Worm (Caenorhabditis elegans) whole organism, L2 larva: ENCODE results near the gene C05B5.8.

Experiments used
- ZK546.5 ChIP-seq: sonication (generic microtip); optimal IDR thresholded peaks from 2 replicates; lab custom pipeline; 2017; ENCODE audit warnings: missing biosample characterization, missing genetic modification characterization
- crh-2 ChIP-seq: sonication (generic microtip); optimal IDR thresholded peaks from 2 replicates; lab custom pipeline; 2017; ENCODE audit warnings: missing biosample characterization, missing genetic modification characterization
- dmd-4 ChIP-seq: sonication (generic microtip); optimal IDR thresholded peaks from 2 replicates; lab custom pipeline; 2017; ENCODE audit warnings: missing biosample characterization, missing genetic modification characterization
- lin-11 ChIP-seq: fragments of 150-350 bp; sonication (generic microtip); optimal IDR thresholded peaks from 2 replicates; lab custom pipeline; 2014; ENCODE audit warnings: missing biosample characterization, missing genetic modification characterization, inconsistent platforms, mixed read lengths
- lin-13 ChIP-seq: fragments of 150-350 bp; optimal IDR thresholded peaks from 2 replicates; lab custom pipeline; 2014; ENCODE audit warnings: missing biosample characterization, missing genetic modification reagents, missing genetic modification characterization
- lin-39 ChIP-seq: fragments of 150-350 bp; optimal IDR thresholded peaks from 2 replicates; lab custom pipeline; 2014; ENCODE audit warnings: missing biosample characterization, missing genetic modification reagents, missing genetic modification characterization
- lsy-2 ChIP-seq, 2 experiments: fragments of 150-350 bp in 1 of 2; sonication (generic microtip) in 1 of 2; optimal IDR thresholded peaks; 2 replicates each; lab custom pipeline; 2014 to 2017; ENCODE audit warnings: missing biosample characterization in 2 of 2, missing genetic modification characterization in 2 of 2
- nhr-12 ChIP-seq: fragments of 150-350 bp; optimal IDR thresholded peaks from 2 replicates; lab custom pipeline; 2014; ENCODE audit warnings: missing biosample characterization, missing genetic modification characterization
- skn-1 ChIP-seq: sonication (generic microtip); optimal IDR thresholded peaks from 2 replicates; lab custom pipeline; 2017; ENCODE audit warnings: missing biosample characterization, missing genetic modification characterization
- snpc-4 ChIP-seq: fragments of 150-350 bp; optimal IDR thresholded peaks from 2 replicates; lab custom pipeline; 2014; ENCODE audit warnings: missing biosample characterization, missing genetic modification characterization
- unc-62 ChIP-seq: fragments of 150-350 bp; optimal IDR thresholded peaks from 2 replicates; lab custom pipeline; 2014; ENCODE audit warnings: missing biosample characterization, missing genetic modification reagents, missing genetic modification characterization
- zag-1 ChIP-seq: fragments of 150-350 bp; optimal IDR thresholded peaks from 2 replicates; lab custom pipeline; 2014; ENCODE audit warnings: missing biosample characterization, missing genetic modification characterization
- ztf-11 ChIP-seq: sonication (generic microtip); optimal IDR thresholded peaks from 2 replicates; lab custom pipeline; 2017; ENCODE audit warnings: missing biosample characterization, missing genetic modification characterization

ce11 chrIII:9985542-9985941 is 21.0 kb downstream of the C05B5.8 start:
- TF ChIP-seq skn-1 (tag; lab: Kevin White, UChicago): no peak
- TF ChIP-seq snpc-4 (tag; lab: Kevin White, UChicago): no peak
- TF ChIP-seq lsy-2 (tag; optimal IDR thresholded peaks at IDR 0.05; lab: Kevin White, UChicago): no peak
- TF ChIP-seq ZK546.5: no peak
- no peak for TF ChIP-seq nhr-12 (tag; lab: Kevin White, UChicago)
- TF ChIP-seq dmd-4 (tag; lab: Kevin White, UChicago): no peak
- no peak for TF ChIP-seq lin-13 (GFP tag; lab: Kevin White, UChicago)
- no peak for TF ChIP-seq unc-62 (GFP tag; lab: Kevin White, UChicago)
- no peak for TF ChIP-seq zag-1 (tag; lab: Kevin White, UChicago)
- TF ChIP-seq lin-11 (tag; lab: Kevin White, UChicago): no peak
- TF ChIP-seq lin-39 (tag; lab: Kevin White, UChicago): no peak
- TF ChIP-seq crh-2: no peak
- no peak for TF ChIP-seq ztf-11
